Worm (Caenorhabditis elegans) whole organism, L3 larva: ENCODE data around the gene mrpl-35.

ENCODE experiments used
- R02D3.7 ChIP-seq: fragments of 150-350 bp; optimal IDR thresholded peaks from 2 replicates; lab custom pipeline; 2014; ENCODE audit warnings: missing biosample characterization, missing genetic modification characterization
- ZK546.5 ChIP-seq: sonication (generic microtip); optimal IDR thresholded peaks from 2 replicates; lab custom pipeline; 2017; ENCODE audit warnings: missing biosample characterization, missing genetic modification characterization
- aly-2 ChIP-seq: fragments of 150-350 bp; optimal IDR thresholded peaks from 2 replicates; lab custom pipeline; 2014; ENCODE audit warnings: missing biosample characterization, missing genetic modification characterization
- ama-1 ChIP-seq: fragments of 150-350 bp; optimal IDR thresholded peaks from 2 replicates; lab custom pipeline; 2018
- ceh-16 ChIP-seq: sonication (generic microtip); optimal IDR thresholded peaks from 2 replicates; lab custom pipeline; 2017; ENCODE audit warnings: missing biosample characterization, missing genetic modification characterization
- ceh-28 ChIP-seq: fragments of 150-350 bp; optimal IDR thresholded peaks from 2 replicates; lab custom pipeline; 2014; ENCODE audit warnings: missing biosample characterization, missing genetic modification reagents, missing genetic modification characterization
- daf-12 ChIP-seq: fragments of 150-350 bp; optimal IDR thresholded peaks from 2 replicates; lab custom pipeline; 2014; ENCODE audit warnings: missing biosample characterization, missing genetic modification reagents, missing genetic modification characterization
- egl-27 ChIP-seq: sonication (generic microtip); optimal IDR thresholded peaks from 4 replicates; lab custom pipeline; 2017; ENCODE audit warnings: missing biosample characterization, missing genetic modification reagents, missing genetic modification characterization
- elt-1 ChIP-seq: fragments of 150-350 bp; optimal IDR thresholded peaks from 2 replicates; lab custom pipeline; 2014; ENCODE audit warnings: missing biosample characterization, missing genetic modification characterization
- elt-2 ChIP-seq: sonication (generic microtip); optimal IDR thresholded peaks from 2 replicates; lab custom pipeline; 2016; ENCODE audit warnings: missing genetic modification reagents, mild to moderate bottlenecking, missing genetic modification characterization, missing compliant biosample characterization
- elt-3 ChIP-seq, 3 experiments: fragments of 150-350 bp in 1 of 3; sonication (generic microtip) in 2 of 3; optimal IDR thresholded peaks; 2 replicates in 2 of 3; 4 replicates in 1 of 3; lab custom pipeline; 2014 to 2017; ENCODE audit warnings: missing biosample characterization in 3 of 3, missing genetic modification characterization in 3 of 3
- eor-1 ChIP-seq, 2 experiments: fragments of 150-350 bp; optimal IDR thresholded peaks; 2 replicates each; lab custom pipeline; 2014 to 2018; ENCODE audit warnings: missing biosample characterization in 2 of 2, missing genetic modification characterization in 2 of 2
- fkh-2 ChIP-seq: fragments of 150-350 bp; optimal IDR thresholded peaks from 2 replicates; lab custom pipeline; 2014; ENCODE audit warnings: missing biosample characterization, missing genetic modification reagents, missing genetic modification characterization
- hmg-11 ChIP-seq: sonication (generic microtip); optimal IDR thresholded peaks from 2 replicates; lab custom pipeline; 2016; ENCODE audit warnings: missing genetic modification characterization, missing compliant biosample characterization
- jun-1 ChIP-seq: fragments of 150-350 bp; optimal IDR thresholded peaks from 2 replicates; lab custom pipeline; 2014; ENCODE audit warnings: missing biosample characterization, missing genetic modification reagents, missing genetic modification characterization
- lin-15B ChIP-seq: fragments of 150-350 bp; optimal IDR thresholded peaks from 2 replicates; lab custom pipeline; 2014; ENCODE audit warnings: missing biosample characterization, missing genetic modification characterization
- lin-39 ChIP-seq: fragments of 150-350 bp; optimal IDR thresholded peaks from 2 replicates; lab custom pipeline; 2018; ENCODE audit warnings: missing biosample characterization, missing genetic modification reagents, missing genetic modification characterization
- lsy-12 ChIP-seq: sonication (generic microtip); optimal IDR thresholded peaks from 2 replicates; lab custom pipeline; 2016; ENCODE audit warnings: mild to moderate bottlenecking, missing genetic modification characterization, missing compliant biosample characterization
- mdl-1 ChIP-seq: fragments of 150-350 bp; optimal IDR thresholded peaks from 2 replicates; lab custom pipeline; 2014; ENCODE audit warnings: missing biosample characterization, missing genetic modification characterization
- mml-1 ChIP-seq: fragments of 150-350 bp; sonication (generic microtip); optimal IDR thresholded peaks from 3 replicates; lab custom pipeline; 2014; ENCODE audit warnings: missing biosample characterization, missing genetic modification characterization
- nfya-1 ChIP-seq: sonication (generic microtip); optimal IDR thresholded peaks from 2 replicates; lab custom pipeline; 2017; ENCODE audit warnings: missing genetic modification characterization, mild to moderate bottlenecking, missing compliant biosample characterization, antibody characterized with exemption, moderate library complexity; ENCODE audit not compliant: insufficient read depth
- nhr-11 ChIP-seq: fragments of 150-350 bp; optimal IDR thresholded peaks from 2 replicates; lab custom pipeline; 2014; ENCODE audit warnings: missing biosample characterization, missing genetic modification characterization
- nhr-23 ChIP-seq: fragments of 150-350 bp; optimal IDR thresholded peaks from 2 replicates; lab custom pipeline; 2014; ENCODE audit warnings: missing biosample characterization, missing genetic modification reagents, missing genetic modification characterization
- nhr-25 ChIP-seq: sonication (generic microtip); optimal IDR thresholded peaks from 2 replicates; lab custom pipeline; 2017; ENCODE audit warnings: missing biosample characterization, missing genetic modification characterization
- nhr-43 ChIP-seq: sonication (generic microtip); optimal IDR thresholded peaks from 2 replicates; lab custom pipeline; 2016; ENCODE audit warnings: mild to moderate bottlenecking, missing genetic modification characterization, missing compliant biosample characterization; ENCODE audit not compliant: poor library complexity, severe bottlenecking
- nhr-76 ChIP-seq: fragments of 150-350 bp; sonication (generic microtip); optimal IDR thresholded peaks from 5 replicates; lab custom pipeline; 2014; ENCODE audit warnings: missing biosample characterization, missing genetic modification characterization
- nhr-77 ChIP-seq: fragments of 150-350 bp; optimal IDR thresholded peaks from 2 replicates; lab custom pipeline; 2014; ENCODE audit warnings: missing biosample characterization, missing genetic modification characterization
- pha-4 ChIP-seq: fragments of 150-350 bp; optimal IDR thresholded peaks from 2 replicates; lab custom pipeline; 2014; ENCODE audit warnings: missing biosample characterization, missing genetic modification reagents, missing genetic modification characterization
- sea-2 ChIP-seq: fragments of 150-350 bp; sonication (generic microtip); optimal IDR thresholded peaks from 4 replicates; lab custom pipeline; 2014; ENCODE audit warnings: missing biosample characterization, missing genetic modification reagents, missing genetic modification characterization
- skn-1 ChIP-seq: fragments of 150-350 bp; optimal IDR thresholded peaks from 2 replicates; lab custom pipeline; 2014; ENCODE audit warnings: missing biosample characterization, missing genetic modification characterization
- snpc-4 ChIP-seq: fragments of 150-350 bp; optimal IDR thresholded peaks from 2 replicates; lab custom pipeline; 2014; ENCODE audit warnings: missing biosample characterization, missing genetic modification characterization
- tbx-2 ChIP-seq: sonication (generic microtip); optimal IDR thresholded peaks from 2 replicates; lab custom pipeline; 2016; ENCODE audit warnings: mild to moderate bottlenecking, missing genetic modification characterization, missing compliant biosample characterization
- unc-39 ChIP-seq: sonication (generic microtip); optimal IDR thresholded peaks from 4 replicates; lab custom pipeline; 2017; ENCODE audit warnings: missing biosample characterization, missing genetic modification characterization
- unc-62 ChIP-seq: fragments of 150-350 bp; sonication (generic microtip); optimal IDR thresholded peaks from 4 replicates; lab custom pipeline; 2014; ENCODE audit warnings: missing biosample characterization, missing genetic modification reagents, missing genetic modification characterization
- zag-1 ChIP-seq: fragments of 150-350 bp; optimal IDR thresholded peaks from 2 replicates; lab custom pipeline; 2014; ENCODE audit warnings: missing biosample characterization, missing genetic modification characterization
- ztf-11 ChIP-seq: fragments of 150-350 bp; optimal IDR thresholded peaks from 2 replicates; lab custom pipeline; 2014; ENCODE audit warnings: missing biosample characterization, missing genetic modification characterization

Gene mrpl-35

DNA sequence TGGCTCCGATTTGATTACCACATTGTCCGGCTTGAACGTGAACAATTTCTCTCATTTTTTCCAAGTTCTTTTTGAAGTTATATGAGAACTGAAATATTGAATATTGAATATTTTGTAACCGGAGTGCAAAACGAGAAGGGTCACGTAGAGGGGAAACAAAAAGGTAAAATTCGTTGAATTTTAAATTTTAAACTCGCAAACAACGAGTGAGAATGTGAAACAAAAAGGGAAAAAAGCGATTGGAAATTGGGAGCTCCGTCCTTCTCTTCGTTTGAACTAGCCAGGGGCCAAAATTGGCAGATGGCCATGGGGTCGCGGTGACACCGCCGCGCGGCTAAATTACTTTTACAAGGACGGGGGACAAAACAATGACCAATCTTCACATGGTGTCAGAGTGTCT lies 31.5 kb downstream of the mrpl-35 start, which contains the start of gene ben-1:
TSS of gene ben-1 (minus strand) at position 101 of the 400 bp plus-strand sequence.
- no peak for TF ChIP-seq egl-27 (tag; lab: Kevin White, UChicago)
- no peak for TF ChIP-seq R02D3.7
- TF ChIP-seq eor-1 (tag; optimal IDR thresholded peaks at IDR 0.05; lab: Kevin White, UChicago): no peak
- no peak for TF ChIP-seq ceh-28
- TF ChIP-seq ama-1 (lab: Kevin White, UChicago): no peak
- TF ChIP-seq nhr-25 (tag; lab: Kevin White, UChicago): no peak
- TF ChIP-seq snpc-4 (tag; lab: Kevin White, UChicago): no peak
- no peak for TF ChIP-seq elt-2 (tag; lab: Kevin White, UChicago)
- no peak for TF ChIP-seq nfya-1 (tag; lab: Kevin White, UChicago)
- no peak for TF ChIP-seq hmg-11 (tag; lab: Kevin White, UChicago)
- TF ChIP-seq nhr-23: no peak

DNA sequence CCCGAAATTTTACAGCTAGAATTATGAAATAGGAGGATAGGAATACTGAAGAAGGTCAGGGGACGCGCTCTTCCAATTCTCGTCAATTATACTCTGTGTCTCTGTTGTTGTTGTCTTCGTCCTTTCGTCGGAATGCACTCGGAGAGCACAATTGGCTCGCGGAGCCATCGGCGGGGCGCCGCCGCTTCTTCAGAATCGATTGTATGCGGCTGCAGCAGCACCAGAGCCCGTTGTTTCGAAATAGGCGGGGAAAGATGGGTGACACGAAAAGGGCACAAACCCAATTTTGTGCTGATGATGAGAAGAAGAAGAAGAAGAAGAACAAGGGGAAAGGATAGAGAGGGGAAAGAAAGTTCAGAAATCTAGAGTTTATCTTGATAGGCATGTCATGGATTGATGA lies 32.1 kb downstream of the mrpl-35 start:
- no peak for TF ChIP-seq mml-1 (tag; lab: Kevin White, UChicago)
- TF ChIP-seq ceh-28: no peak
- TF ChIP-seq mdl-1: no peak
- TF ChIP-seq lin-15B (tag; lab: Kevin White, UChicago): peak; percentile 8
- TF ChIP-seq sea-2 (GFP tag; lab: Kevin White, UChicago): peak; percentile 0
- no peak for TF ChIP-seq pha-4
- TF ChIP-seq ztf-11 (tag; lab: Kevin White, UChicago): no peak
- TF ChIP-seq elt-3 (tag; optimal IDR thresholded peaks at IDR 0.05; lab: Kevin White, UChicago): no peak
- no peak for TF ChIP-seq nhr-77 (tag; lab: Kevin White, UChicago)
- no peak for TF ChIP-seq lsy-12 (tag; lab: Kevin White, UChicago)
- TF ChIP-seq unc-39 (tag; lab: Kevin White, UChicago): no peak
- TF ChIP-seq nhr-25 (tag; lab: Kevin White, UChicago): no peak
- peak; percentile 38 for TF ChIP-seq hmg-11 (tag; lab: Kevin White, UChicago)
- TF ChIP-seq nfya-1 (tag; lab: Kevin White, UChicago): peak; percentile 68
- no peak for TF ChIP-seq ceh-16
- no peak for TF ChIP-seq aly-2 (tag; lab: Kevin White, UChicago)
- no peak for TF ChIP-seq R02D3.7
- no peak for TF ChIP-seq ZK546.5 (tag; lab: Kevin White, UChicago)
- TF ChIP-seq lin-39 (tag; lab: Kevin White, UChicago): peak; percentile 62
- TF ChIP-seq nhr-23: no peak
- no peak for TF ChIP-seq zag-1
- no peak for TF ChIP-seq jun-1 (tag; lab: Kevin White, UChicago)

ce11 chrIII:3543071-3543470 lies 33.0 kb downstream of the mrpl-35 start:
- peak; percentile 3 for TF ChIP-seq lin-39 (tag; lab: Kevin White, UChicago)
- no peak for TF ChIP-seq egl-27 (tag; lab: Kevin White, UChicago)
- no peak for TF ChIP-seq nhr-76 (tag; lab: Kevin White, UChicago)

DNA sequence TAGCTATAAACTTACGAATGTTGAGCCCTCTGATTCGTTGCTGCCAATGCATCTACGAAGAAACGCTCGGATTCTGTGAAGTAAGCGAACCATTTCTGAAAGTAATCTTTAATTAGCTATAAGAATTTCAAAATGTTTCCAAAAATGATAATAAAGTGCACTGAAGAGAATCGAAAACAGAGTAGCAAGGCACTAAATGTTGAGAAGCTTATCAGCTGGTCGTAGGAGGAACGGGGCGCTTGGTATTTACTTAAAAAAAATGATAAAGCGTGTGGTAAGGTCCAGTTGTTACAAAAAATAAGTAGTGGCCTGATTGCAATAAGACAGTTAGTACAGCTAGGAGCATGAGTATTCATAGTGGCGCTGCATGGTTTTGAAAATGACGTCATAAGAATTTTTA lies 36.3 kb downstream of the mrpl-35 start, which contains the start of gene C54C6.7:
TSS of gene C54C6.7 (minus strand) at position 101 of the 400 bp plus-strand sequence.
- TF ChIP-seq unc-62 (GFP tag; lab: Kevin White, UChicago) (no peak), skn-1 (no peak), ceh-28 (no peak), nhr-43 (tag; lab: Kevin White, UChicago) (no peak), lin-39 (tag; lab: Kevin White, UChicago) (no peak), elt-2 (tag; lab: Kevin White, UChicago) (no peak), nhr-76 (tag; lab: Kevin White, UChicago) (no peak), jun-1 (tag; lab: Kevin White, UChicago) (no peak), ama-1 (lab: Kevin White, UChicago) (no peak), ceh-16 (no peak), mml-1 (tag; lab: Kevin White, UChicago) (no peak), pha-4 (no peak), elt-1 (tag; lab: Kevin White, UChicago) (no peak), daf-12 (tag; lab: Kevin White, UChicago) (no peak), aly-2 (tag; lab: Kevin White, UChicago) (no peak), ztf-11 (tag; lab: Kevin White, UChicago) (no peak), tbx-2 (tag; lab: Kevin White, UChicago) (no peak), nhr-11 (tag; lab: Kevin White, UChicago) (no peak), ZK546.5 (tag; lab: Kevin White, UChicago) (no peak), fkh-2 (no peak)
